Worm (Caenorhabditis elegans) whole organism, young adult: ENCODE measurements around the gene his-5.

ENCODE experiments used
- bed-2 ChIP-seq: fragments of 200-800 bp; sonication (Bioruptor generic); IDR thresholded peaks from 2 replicates; pipeline ENCODE4 v1.3.6; 2022; ENCODE audit warnings: missing genetic modification reagents, missing genetic modification characterization, missing compliant biosample characterization
- ceh-27 ChIP-seq: fragments of 200-800 bp; sonication (Bioruptor generic); optimal IDR thresholded peaks from 2 replicates; lab custom pipeline; 2018; ENCODE audit warnings: mild to moderate bottlenecking, missing genetic modification characterization, moderate library complexity, missing compliant biosample characterization
- hlh-12 ChIP-seq: sonication (generic microtip); optimal IDR thresholded peaks from 2 replicates; lab custom pipeline; 2016; ENCODE audit warnings: missing genetic modification characterization, missing compliant biosample characterization
- hrde-1 ChIP-seq: sonication (generic microtip); optimal IDR thresholded peaks from 2 replicates; lab custom pipeline; 2016; ENCODE audit warnings: missing genetic modification characterization, mild to moderate bottlenecking, missing compliant biosample characterization, moderate library complexity, missing genotype, missing genetic modification reagents, borderline replicate concordance
- lin-35 ChIP-seq, 3 experiments: fragments of 150-350 bp in 2 of 3; sonication (generic microtip) in 1 of 3; optimal IDR thresholded peaks; 2 replicates each; lab custom pipeline; 2014 to 2018; ENCODE audit warnings: missing biosample characterization in 3 of 3, missing genetic modification characterization in 3 of 3, missing genetic modification reagents in 3 of 3
- mxl-1 ChIP-seq: sonication (generic microtip); optimal IDR thresholded peaks from 2 replicates; lab custom pipeline; 2016; ENCODE audit warnings: missing genetic modification characterization, missing compliant biosample characterization
- repo-1 ChIP-seq: sonication (generic microtip); optimal IDR thresholded peaks from 2 replicates; lab custom pipeline; 2017; ENCODE audit warnings: mild to moderate bottlenecking, missing genetic modification characterization, missing compliant biosample characterization
- snpc-4 ChIP-seq, 5 experiments: fragments of 150-350 bp in 1 of 5; sonication (generic microtip) in 4 of 5; optimal IDR thresholded peaks; 2 replicates each; lab custom pipeline; 2014 to 2018; ENCODE audit warnings: missing genetic modification characterization in 5 of 5, missing biosample characterization in 3 of 5, antibody characterized with exemption in 2 of 5, mild to moderate bottlenecking in 2 of 5, missing compliant biosample characterization in 2 of 5, missing genotype in 2 of 5, moderate library complexity in 2 of 5, missing genetic modification reagents in 1 of 5
- unc-130 ChIP-seq: sonication (generic microtip); optimal IDR thresholded peaks from 2 replicates; lab custom pipeline; 2016; ENCODE audit warnings: missing genetic modification reagents, missing genetic modification characterization, missing compliant biosample characterization

DNA sequence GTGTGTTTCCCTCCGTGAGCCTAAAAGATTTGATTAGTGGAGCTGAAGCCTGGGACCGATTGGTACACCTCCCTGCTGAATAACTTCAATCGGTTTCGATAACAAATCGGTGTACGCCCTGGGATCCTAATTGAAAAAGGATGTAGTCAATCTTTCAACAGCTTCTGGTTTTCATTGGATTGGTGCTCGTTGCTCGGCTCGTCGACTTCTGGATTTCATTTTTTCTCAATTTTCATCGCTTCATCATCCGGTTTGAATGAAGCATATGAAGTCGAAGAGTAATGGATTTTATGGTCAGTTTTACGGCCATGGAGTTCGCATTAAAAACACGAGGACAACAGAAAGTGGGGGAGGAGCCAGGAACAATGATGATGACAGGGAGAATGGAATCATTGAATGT lies 20.9 kb downstream of the his-5 start:
- TF ChIP-seq bed-2 (no peak), repo-1 (tag; lab: Kevin White, UChicago) (no peak), ceh-27 (GFP tag; lab: Kevin White, UChicago) (no peak), snpc-4 (GFP tag; optimal IDR thresholded peaks at IDR 0.05; lab: Kevin White, UChicago) (no peak), snpc-4 (tag; optimal IDR thresholded peaks at IDR 0.05; lab: Kevin White, UChicago) (no peak), lin-35 (GFP tag; optimal IDR thresholded peaks at IDR 0.05; lab: Kevin White, UChicago) (no peak), hrde-1 (tag; lab: Kevin White, UChicago) (no peak), hlh-12 (tag; lab: Kevin White, UChicago) (no peak), unc-130 (GFP tag; lab: Kevin White, UChicago) (no peak), mxl-1 (tag; lab: Kevin White, UChicago) (no peak)
